Worm (Caenorhabditis elegans): Measurements from ENCODE around the gene paqr-1.
"Not testable (repeated sequence)": the region's sequence is repeated elsewhere in the genome, so short reads cannot be mapped to it uniquely, and the experiment has no call there.

The paqr-1 gene

ce11 chrIV:6595912-6596311 is 40.7 kb upstream of the paqr-1 start, which contains the start of gene F38A5.22:
Gene F38A5.22 (minus strand): TSS chrIV:6595940.
- TF ChIP-seq skn-1 (tag; optimal IDR thresholded peaks at IDR 0.05) (no peak), daf-12 (tag; optimal IDR thresholded peaks at IDR 0.05) (no peak), egl-27 (tag; optimal IDR thresholded peaks at IDR 0.05) (no peak), nhr-28 (tag; optimal IDR thresholded peaks at IDR 0.05) (no peak), egl-5 (tag; optimal IDR thresholded peaks at IDR 0.05) (no peak), ama-1 (optimal IDR thresholded peaks at IDR 0.05) (no peak), mml-1 (tag; optimal IDR thresholded peaks at IDR 0.05) (no peak), unc-39 (tag; optimal IDR thresholded peaks at IDR 0.05) (no peak), pqm-1 (tag; optimal IDR thresholded peaks at IDR 0.05) (no peak), zag-1 (tag; optimal IDR thresholded peaks at IDR 0.05) (no peak), mdl-1 (tag; optimal IDR thresholded peaks at IDR 0.05) (no peak), elt-3 (tag; optimal IDR thresholded peaks at IDR 0.05) (no peak), sea-2 (GFP tag; optimal IDR thresholded peaks at IDR 0.05) (no peak)

ce11 chrIV:6594871-6595270 is 39.6 kb upstream of the paqr-1 start, which contains the start of gene nspb-3:
Gene nspb-3 (minus strand): TSS chrIV:6594971.
- not testable (repeated sequence) for TF ChIP-seq nhr-237, R02D3.7, elt-3 (tag; optimal IDR thresholded peaks at IDR 0.05)

ce11 chrIV:6591010-6591746 is 35.9 kb upstream of the paqr-1 start, which contains the start of the genes nspb-1 and nspb-2:
Gene nspb-1 (minus strand): TSS chrIV:6591110.
Gene nspb-2 (plus strand): TSS chrIV:6591696.
- TF ChIP-seq zag-1, ceh-28, tbx-2 (tag; optimal IDR thresholded peaks at IDR 0.05): not testable (repeated sequence)

- TF ChIP-seq nhr-237 (tag; optimal IDR thresholded peaks at IDR 0.05) (no peak), elt-2 (tag; optimal IDR thresholded peaks at IDR 0.05) (peak; percentile 72), pqm-1 (tag; optimal IDR thresholded peaks at IDR 0.05) (peak; percentile 69), sea-2 (GFP tag; optimal IDR thresholded peaks at IDR 0.05) (no peak)
These were observed 34.8 kb upstream of the paqr-1 start, which contains the start of the genes lec-11 and irld-7 for ce11 chrIV:6590029-6590428. Gene lec-11 (minus strand): TSS chrIV:6590154. Gene irld-7 (plus strand): TSS chrIV:6590360.

- no peak for TF ChIP-seq nhr-77 (tag; optimal IDR thresholded peaks at IDR 0.05)
- no peak for TF ChIP-seq nhr-67 (tag; optimal IDR thresholded peaks at IDR 0.05)
- no peak for TF ChIP-seq jun-1 (tag; optimal IDR thresholded peaks at IDR 0.05)
- no peak for TF ChIP-seq snpc-4 (tag; optimal IDR thresholded peaks at IDR 0.05)
- no peak for TF ChIP-seq lin-15B (tag; optimal IDR thresholded peaks at IDR 0.05)
- TF ChIP-seq ZK546.5 (tag; optimal IDR thresholded peaks at IDR 0.05), result no peak
- TF ChIP-seq ceh-16 (tag; optimal IDR thresholded peaks at IDR 0.05), result no peak
- no peak for TF ChIP-seq nhr-43 (tag; optimal IDR thresholded peaks at IDR 0.05; ENCODE audit: poor library complexity, severe bottlenecking)
- no peak for TF ChIP-seq aly-2 (tag; optimal IDR thresholded peaks at IDR 0.05)
- TF ChIP-seq zag-1 (tag; optimal IDR thresholded peaks at IDR 0.05), result no peak
These were observed 32.9 kb upstream of the paqr-1 start for ce11 chrIV:6588080-6588613.

- no peak for TF ChIP-seq nhr-11 (tag; optimal IDR thresholded peaks at IDR 0.05)
- peak; percentile 64 for TF ChIP-seq lin-39 (tag; optimal IDR thresholded peaks at IDR 0.05)
- TF ChIP-seq fkh-10 (GFP tag; optimal IDR thresholded peaks at IDR 0.05), result peak; percentile 44
- no peak for TF ChIP-seq ceh-82 (tag; optimal IDR thresholded peaks at IDR 0.05)
- TF ChIP-seq mdl-1 (tag; optimal IDR thresholded peaks at IDR 0.05), result no peak
- peak; percentile 69 for TF ChIP-seq nhr-43 (tag; optimal IDR thresholded peaks at IDR 0.05; ENCODE audit: poor library complexity, severe bottlenecking)
- TF ChIP-seq pqm-1 (tag; optimal IDR thresholded peaks at IDR 0.05), result peak; percentile 62
- peak; percentile 82 for TF ChIP-seq snpc-4 (tag; optimal IDR thresholded peaks at IDR 0.05)
- TF ChIP-seq aly-2 (tag; optimal IDR thresholded peaks at IDR 0.05), result no peak
- peak; percentile 85 for TF ChIP-seq nhr-23 (tag; optimal IDR thresholded peaks at IDR 0.05)
- no peak for TF ChIP-seq unc-39 (tag; optimal IDR thresholded peaks at IDR 0.05)
- no peak for TF ChIP-seq mml-1 (tag; optimal IDR thresholded peaks at IDR 0.05)
- peak; percentile 34 for TF ChIP-seq jun-1 (tag; optimal IDR thresholded peaks at IDR 0.05)
- no peak for TF ChIP-seq sea-2 (GFP tag; optimal IDR thresholded peaks at IDR 0.05)
- peak; percentile 86 for TF ChIP-seq nfya-1 (tag; optimal IDR thresholded peaks at IDR 0.05; ENCODE audit: insufficient read depth)
- peak; percentile 71 for TF ChIP-seq egl-5 (tag; optimal IDR thresholded peaks at IDR 0.05)
- TF ChIP-seq daf-12 (tag; optimal IDR thresholded peaks at IDR 0.05), result no peak
- TF ChIP-seq ceh-16 (tag; optimal IDR thresholded peaks at IDR 0.05), result no peak
- TF ChIP-seq ztf-11 (tag; optimal IDR thresholded peaks at IDR 0.05), result no peak
- peak; percentile 89 for TF ChIP-seq nhr-25 (tag; optimal IDR thresholded peaks at IDR 0.05)
- peak; percentile 27 for TF ChIP-seq lsy-12 (tag; optimal IDR thresholded peaks at IDR 0.05)
- peak; percentile 28 for TF ChIP-seq elt-2 (tag; optimal IDR thresholded peaks at IDR 0.05)
- no peak for TF ChIP-seq zag-1 (tag; optimal IDR thresholded peaks at IDR 0.05)
- TF ChIP-seq fkh-2 (tag; optimal IDR thresholded peaks at IDR 0.05), result no peak
- TF ChIP-seq lin-15B (tag; optimal IDR thresholded peaks at IDR 0.05), result peak; percentile 94
- TF ChIP-seq nhr-237 (tag; optimal IDR thresholded peaks at IDR 0.05), result no peak
- peak; percentile 83 for TF ChIP-seq skn-1 (tag; optimal IDR thresholded peaks at IDR 0.05)
These were observed 30.2 kb upstream of the paqr-1 start, which contains the start of the genes F38A5.2 and dnj-11 for ce11 chrIV:6585397-6585921. Gene F38A5.2 (minus strand): TSS chrIV:6585400. Gene dnj-11 (plus strand): TSS chrIV:6585871.
